Worm (Caenorhabditis elegans): Measurements from ENCODE around the gene B0303.11.

ce11 chrIII:8709735-8710134 lies 475 bp downstream of the B0303.11 start:
- TF ChIP-seq cog-1 (tag; optimal IDR thresholded peaks at IDR 0.05) = no peak
- no peak for TF ChIP-seq med-1 (GFP tag; optimal IDR thresholded peaks at IDR 0.05; ENCODE audit: insufficient read depth)
